Worm (Caenorhabditis elegans): ENCODE data around the gene eif-3.K.

The eif-3.K gene

DNA sequence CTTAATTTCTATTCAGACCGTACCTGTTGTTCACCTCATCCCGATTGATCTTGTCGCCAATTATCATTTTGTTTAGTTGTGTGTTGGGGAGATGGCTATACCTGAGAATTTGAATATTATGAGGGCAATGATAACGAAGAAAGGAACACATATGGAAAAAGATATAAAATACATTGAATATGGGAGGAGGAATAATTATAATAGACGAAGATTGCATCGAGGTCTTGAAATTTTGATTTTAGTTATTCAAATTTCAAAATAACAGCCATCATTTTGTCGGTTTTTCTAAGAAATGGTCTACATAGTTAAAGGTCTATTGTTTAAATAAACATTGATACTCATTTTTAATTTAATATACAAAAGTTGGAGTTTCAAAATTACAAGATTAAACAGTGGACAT lies 33.3 kb downstream of the eif-3.K start, which contains the start of gene shw-3:
Gene shw-3 (minus strand): TSS at position 101 of the 400 bp plus-strand sequence.
- TF ChIP-seq syd-9 (tag; optimal IDR thresholded peaks at IDR 0.05) (no peak), hlh-13 (GFP tag; optimal IDR thresholded peaks at IDR 0.05) (no peak), unc-86 (tag; optimal IDR thresholded peaks at IDR 0.05) (no peak), lim-6 (tag; optimal IDR thresholded peaks at IDR 0.05) (no peak), dmd-4 (tag; optimal IDR thresholded peaks at IDR 0.05; ENCODE audit: borderline replicate concordance) (no peak), odd-2 (tag; optimal IDR thresholded peaks at IDR 0.05) (no peak), K02D7.2 (tag; optimal IDR thresholded peaks at IDR 0.05) (no peak), pha-2 (tag; optimal IDR thresholded peaks at IDR 0.05) (no peak), elt-2 (tag; optimal IDR thresholded peaks at IDR 0.05) (no peak), ceh-48 (tag; optimal IDR thresholded peaks at IDR 0.05) (no peak), hlh-15 (tag; optimal IDR thresholded peaks at IDR 0.05) (no peak), elt-4 (tag; optimal IDR thresholded peaks at IDR 0.05) (no peak), pag-3 (tag; optimal IDR thresholded peaks at IDR 0.05; ENCODE audit: borderline replicate concordance) (no peak), ceh-45 (GFP tag; IDR thresholded peaks at IDR 0.05) (no peak), tbx-2 (tag; optimal IDR thresholded peaks at IDR 0.05) (no peak)

ce11 chrV:12988256-12988655 lies 34.5 kb downstream of the eif-3.K start, which contains the start of gene F15B9.8:
F15B9.8 (plus strand) TSS chrV:12988556.
- TF ChIP-seq ceh-6 (GFP tag; optimal IDR thresholded peaks at IDR 0.05) (no peak), pat-9 (tag; optimal IDR thresholded peaks at IDR 0.05) (no peak), che-1 (tag; optimal IDR thresholded peaks at IDR 0.05) (no peak), dmd-4 (tag; optimal IDR thresholded peaks at IDR 0.05; ENCODE audit: borderline replicate concordance) (no peak), C08G9.2 (tag; optimal IDR thresholded peaks at IDR 0.05) (no peak), ceh-9 (tag; optimal IDR thresholded peaks at IDR 0.05) (no peak), ama-1 (optimal IDR thresholded peaks at IDR 0.05) (no peak), ref-2 (tag; optimal IDR thresholded peaks at IDR 0.05) (no peak), C38D4.7 (GFP tag; optimal IDR thresholded peaks at IDR 0.05) (no peak), nfya-1 (tag; optimal IDR thresholded peaks at IDR 0.05) (no peak), pax-1 (tag; optimal IDR thresholded peaks at IDR 0.05) (no peak), hlh-15 (tag; optimal IDR thresholded peaks at IDR 0.05) (no peak), pag-3 (tag; optimal IDR thresholded peaks at IDR 0.05; ENCODE audit: borderline replicate concordance) (no peak), madf-2 (tag; optimal IDR thresholded peaks at IDR 0.05) (no peak), lim-6 (tag; optimal IDR thresholded peaks at IDR 0.05) (no peak), ceh-31 (tag; optimal IDR thresholded peaks at IDR 0.05) (no peak), dve-1 (tag; optimal IDR thresholded peaks at IDR 0.05) (no peak), K09A11.1 (tag; optimal IDR thresholded peaks at IDR 0.05; ENCODE audit: insufficient read depth) (no peak)

DNA sequence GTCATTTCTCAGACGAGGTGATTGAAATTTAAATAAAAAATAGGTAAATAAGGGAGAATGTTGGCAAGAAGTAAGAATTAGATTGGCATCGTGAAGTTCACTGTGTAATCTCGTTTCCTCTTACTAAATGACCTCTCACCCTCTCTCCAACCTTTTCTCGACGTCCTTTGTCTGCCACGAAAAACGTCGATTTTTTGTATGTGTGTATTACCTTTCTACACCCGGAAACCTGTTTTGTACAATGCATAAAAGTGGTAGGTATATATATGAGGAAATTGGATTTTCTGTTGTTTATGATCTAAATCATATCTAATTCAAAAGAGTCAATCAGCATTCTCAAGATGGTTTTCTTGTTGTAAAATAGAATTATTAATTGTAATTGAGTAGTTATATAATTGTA lies 39.1 kb downstream of the eif-3.K start, which contains the start of the genes F15B9.11 and dsl-7:
Gene F15B9.11 (minus strand): TSS at position 5 of the 400 bp plus-strand sequence.
Gene dsl-7 (plus strand): TSS at position 260 of the 400 bp plus-strand sequence.
- no peak for TF ChIP-seq unc-42 (tag; optimal IDR thresholded peaks at IDR 0.05)
- no peak for TF ChIP-seq T23F11.4 (GFP tag; optimal IDR thresholded peaks at IDR 0.05)
- TF ChIP-seq K02D7.2 (tag; optimal IDR thresholded peaks at IDR 0.05): no peak
- TF ChIP-seq unc-55 (GFP tag; optimal IDR thresholded peaks at IDR 0.05): no peak
- TF ChIP-seq ref-2 (tag; optimal IDR thresholded peaks at IDR 0.05): no peak
- TF ChIP-seq unc-3 (GFP tag; conservative IDR thresholded peaks at IDR 0.05): no peak
- no peak for TF ChIP-seq unc-3 (tag; optimal IDR thresholded peaks at IDR 0.05)
- no peak for TF ChIP-seq ama-1 (optimal IDR thresholded peaks at IDR 0.05)
- no peak for TF ChIP-seq tbx-7 (tag; optimal IDR thresholded peaks at IDR 0.05)
- no peak for TF ChIP-seq sox-2 (GFP tag; IDR thresholded peaks at IDR 0.05)
- no peak for TF ChIP-seq fkh-6 (tag; optimal IDR thresholded peaks at IDR 0.05)
- TF ChIP-seq ahr-1 (tag; optimal IDR thresholded peaks at IDR 0.05): no peak
- TF ChIP-seq odd-2 (tag; optimal IDR thresholded peaks at IDR 0.05): no peak
